Fruit fly (Drosophila melanogaster): ENCODE results near the gene CG42264.

Gene CG42264

dm6 chrX:5737676-5738220, 38.7 kb downstream of the CG42264 start, which contains the start of gene Snx27 (continued):
- TF ChIP-seq CG11093 (GFP tag; IDR thresholded peaks at IDR 0.05) (no peak), Bteb2 (GFP tag; optimal IDR thresholded peaks at IDR 0.05) (peak; percentile 56), HmgZ (tag; optimal IDR thresholded peaks at IDR 0.05) (peak; percentile 82), eyg (GFP tag; optimal IDR thresholded peaks at IDR 0.05) (peak; percentile 30), Bgb (GFP tag; IDR thresholded peaks at IDR 0.05; ENCODE audit: partially characterized antibody) (peak; percentile 100), mam (GFP tag; optimal IDR thresholded peaks at IDR 0.05) (peak; percentile 73), CG34224 (GFP tag; IDR thresholded peaks at IDR 0.05; ENCODE audit: partially characterized antibody) (peak; percentile 99), Myb (GFP tag; optimal IDR thresholded peaks at IDR 0.05) (peak; percentile 99), nerfin-1 (tag; optimal IDR thresholded peaks at IDR 0.05) (no peak), YL-1 (GFP tag; optimal IDR thresholded peaks at IDR 0.05) (peak; percentile 49), Ada2b (GFP tag; IDR thresholded peaks at IDR 0.05) (no peak), Usf (GFP tag; optimal IDR thresholded peaks at IDR 0.05) (no peak), Optix (GFP tag; IDR thresholded peaks at IDR 0.05) (no peak), bab2 (GFP tag; optimal IDR thresholded peaks at IDR 0.05) (peak; percentile 12), fd64A (GFP tag; optimal IDR thresholded peaks at IDR 0.05) (no peak), CG11723 (GFP tag; optimal IDR thresholded peaks at IDR 0.05) (peak; percentile 3), Doc2 (GFP tag; IDR thresholded peaks at IDR 0.05) (no peak), CG9797 (GFP tag; optimal IDR thresholded peaks at IDR 0.05) (peak; percentile 94), CG6689 (GFP tag; IDR thresholded peaks at IDR 0.05) (no peak), CG15696 (tag; optimal IDR thresholded peaks at IDR 0.05) (no peak), sisA (GFP tag; IDR thresholded peaks at IDR 0.05) (0 out of 2 replicates have a peak, but pooled peaks have one; percentile 21), CG17568 (GFP tag; optimal IDR thresholded peaks at IDR 0.05) (peak; percentile 19), CG8765 (GFP tag; IDR thresholded peaks at IDR 0.05) (no peak), CG3281 (GFP tag; optimal IDR thresholded peaks at IDR 0.05) (no peak), CG32772 (GFP tag; IDR thresholded peaks at IDR 0.05) (0 out of 2 replicates have a peak, but pooled peaks have one; percentile 17), CG15601 (tag; optimal IDR thresholded peaks at IDR 0.05) (peak; percentile 41), CG2889 (GFP tag; IDR thresholded peaks at IDR 0.05) (no peak), fu2 (GFP tag; optimal IDR thresholded peaks at IDR 0.05) (peak; percentile 16), BEAF-32 (GFP tag; optimal IDR thresholded peaks at IDR 0.05) (peak; percentile 100), MTF-1 (GFP tag; optimal IDR thresholded peaks at IDR 0.05; ENCODE audit: borderline replicate concordance) (no peak), Deaf1 (tag; optimal IDR thresholded peaks at IDR 0.05) (no peak), wdn (GFP tag; IDR thresholded peaks at IDR 0.05) (no peak), cas (GFP tag; IDR thresholded peaks at IDR 0.05) (no peak), twi (tag; optimal IDR thresholded peaks at IDR 0.05) (no peak), Ravus (GFP tag; IDR thresholded peaks at IDR 0.05) (no peak), chm (GFP tag; IDR thresholded peaks at IDR 0.05) (peak; percentile 67), sens (GFP tag) (peak; percentile 89), E2f2 (GFP tag; IDR thresholded peaks at IDR 0.05) (peak; percentile 76), Dref (GFP tag; IDR thresholded peaks at IDR 0.05) (peak; percentile 99), CG9817 (tag; optimal IDR thresholded peaks at IDR 0.05) (peak; percentile 33), CG1603 (tag; optimal IDR thresholded peaks at IDR 0.05) (peak; percentile 94), kay (GFP tag; optimal IDR thresholded peaks at IDR 0.05) (no peak), CG5180 (GFP tag; optimal IDR thresholded peaks at IDR 0.05) (no peak), CG1832 (GFP tag; optimal IDR thresholded peaks at IDR 0.05) (no peak), ap (GFP tag; IDR thresholded peaks at IDR 0.05) (no peak), CrebB (tag; optimal IDR thresholded peaks at IDR 0.05) (peak; percentile 26), gcm2 (GFP tag; optimal IDR thresholded peaks at IDR 0.05) (no peak), Nf-YC (tag; optimal IDR thresholded peaks at IDR 0.05) (peak; percentile 8), CG13287 (GFP tag; IDR thresholded peaks at IDR 0.05; ENCODE audit: partially characterized antibody) (peak; percentile 100), ssp (GFP tag; IDR thresholded peaks at IDR 0.05) (peak; percentile 57), CG13894 (tag; optimal IDR thresholded peaks at IDR 0.05) (peak; percentile 48)
